Fruit fly (Drosophila melanogaster) whole organism, wandering third instar larva: ENCODE measurements around the gene CG8960.

Experiments used
- Abd-B ChIP-seq: fragments of >200 bp; optimal IDR thresholded peaks from 2 replicates; lab custom pipeline; 2017; ENCODE audit warnings: missing biosample characterization, missing genetic modification characterization
- CG32264 ChIP-seq: fragments of 200-800 bp; sonication (Bioruptor generic); optimal IDR thresholded peaks from 2 replicates; lab custom pipeline; 2016; ENCODE audit warnings: missing biosample characterization, missing genetic modification characterization
- CG9705 ChIP-seq: fragments of 200-800 bp; sonication (Bioruptor generic); optimal IDR thresholded peaks from 2 replicates; lab custom pipeline; 2018; ENCODE audit warnings: missing biosample characterization, mild to moderate bottlenecking, missing genetic modification characterization
- CrebA ChIP-seq: fragments of 200-800 bp; sonication (Bioruptor generic); optimal IDR thresholded peaks from 2 replicates; lab custom pipeline; 2016; ENCODE audit warnings: missing biosample characterization, mild to moderate bottlenecking, missing genetic modification characterization, borderline replicate concordance
- Dfd ChIP-seq: fragments of >200 bp; optimal IDR thresholded peaks from 2 replicates; lab custom pipeline; 2017; ENCODE audit warnings: missing biosample characterization, missing genetic modification characterization
- Dif ChIP-seq: fragments of 200-275, 200-300 bp; sonication (Bioruptor generic); optimal IDR thresholded peaks from 2 replicates; lab custom pipeline; 2018; ENCODE audit warnings: missing biosample characterization, missing genetic modification characterization; ENCODE audit not compliant: partially characterized antibody
- GATAd ChIP-seq: sonication (Bioruptor generic); optimal IDR thresholded peaks from 2 replicates; lab custom pipeline; 2016; ENCODE audit warnings: missing biosample characterization, missing genetic modification characterization
- HLH106 ChIP-seq: fragments of 200-800 bp; optimal IDR thresholded peaks from 3 replicates; lab custom pipeline; 2019; ENCODE audit warnings: missing biosample characterization, mild to moderate bottlenecking, missing genetic modification characterization, moderate library complexity
- Hnf4 ChIP-seq: fragments of 200-800 bp; sonication (Bioruptor generic); optimal IDR thresholded peaks from 2 replicates; lab custom pipeline; 2016; ENCODE audit warnings: missing biosample characterization, mild to moderate bottlenecking, missing genetic modification characterization
- Hr78 ChIP-seq: fragments of >200 bp; optimal IDR thresholded peaks from 2 replicates; lab custom pipeline; 2017; ENCODE audit warnings: missing biosample characterization, missing genetic modification characterization
- Hr83 ChIP-seq: fragments of 200-300 bp; sonication (Bioruptor generic); optimal IDR thresholded peaks from 2 replicates; lab custom pipeline; 2016; ENCODE audit warnings: missing biosample characterization, mild to moderate bottlenecking, missing genetic modification characterization, moderate library complexity; ENCODE audit not compliant: poor library complexity, severe bottlenecking
- Jra ChIP-seq: sonication (Bioruptor generic); optimal IDR thresholded peaks from 2 replicates; lab custom pipeline; 2016; ENCODE audit warnings: missing biosample characterization, missing genetic modification characterization
- Mio ChIP-seq: sonication (Bioruptor generic); optimal IDR thresholded peaks from 2 replicates; lab custom pipeline; 2016; ENCODE audit warnings: missing biosample characterization, missing genetic modification characterization
- Myc ChIP-seq: fragments of >200 bp; optimal IDR thresholded peaks from 2 replicates; lab custom pipeline; 2017
- N ChIP-seq: fragments of >200 bp; optimal IDR thresholded peaks from 2 replicates; lab custom pipeline; 2018; ENCODE audit warnings: missing biosample characterization, missing external identifiers, missing genetic modification characterization
- OdsH ChIP-seq: fragments of 200-800 bp; sonication (Bioruptor generic); optimal IDR thresholded peaks from 2 replicates; lab custom pipeline; 2016; ENCODE audit warnings: missing biosample characterization, mild to moderate bottlenecking, missing genetic modification characterization
- Rel ChIP-seq, 2 experiments: fragments of 200-800 bp; sonication (Bioruptor generic) in 1 of 2; optimal IDR thresholded peaks; 2 replicates in 1 of 2; 3 replicates in 1 of 2; lab custom pipeline; 2016 to 2019; ENCODE audit warnings: mild to moderate bottlenecking in 2 of 2, missing biosample characterization in 2 of 2, missing genetic modification characterization in 2 of 2, moderate library complexity in 1 of 2
- Sp1 ChIP-seq: fragments of 200-800 bp; sonication (Bioruptor generic); optimal IDR thresholded peaks from 3 replicates; lab custom pipeline; 2019; ENCODE audit warnings: missing biosample characterization, mild to moderate bottlenecking, missing genetic modification characterization, moderate library complexity
- Vsx2 ChIP-seq: fragments of 200-300, 225-300 bp; sonication (Bioruptor generic); optimal IDR thresholded peaks from 2 replicates; lab custom pipeline; 2018; ENCODE audit warnings: missing biosample characterization, missing genetic modification characterization; ENCODE audit not compliant: partially characterized antibody
- br ChIP-seq: fragments of 200-800 bp; sonication (Bioruptor generic); optimal IDR thresholded peaks from 2 replicates; lab custom pipeline; 2016; ENCODE audit warnings: missing biosample characterization, missing genetic modification characterization
- brk ChIP-seq: fragments of 200-800 bp; sonication (Bioruptor generic); optimal IDR thresholded peaks from 2 replicates; lab custom pipeline; 2016; ENCODE audit warnings: missing biosample characterization, mild to moderate bottlenecking, missing genetic modification characterization
- dl ChIP-seq, 2 experiments: fragments of 175-275, 200-275 bp in 1 of 2; fragments of 200-275 bp in 1 of 2; sonication (Bioruptor generic); optimal IDR thresholded peaks; lab custom pipeline; 2018; ENCODE audit warnings: mild to moderate bottlenecking in 2 of 2, missing biosample characterization in 2 of 2, missing genetic modification characterization in 2 of 2, moderate library complexity in 2 of 2; ENCODE audit not compliant: partially characterized antibody in 2 of 2, insufficient read depth in 1 of 2
- dmrt93B ChIP-seq: fragments of 200-800 bp; sonication (Bioruptor generic); optimal IDR thresholded peaks from 2 replicates; lab custom pipeline; 2018; ENCODE audit warnings: missing biosample characterization, mild to moderate bottlenecking, missing genetic modification characterization
- dsf ChIP-seq: sonication (Bioruptor generic); optimal IDR thresholded peaks from 2 replicates; lab custom pipeline; 2016; ENCODE audit warnings: missing biosample characterization, missing genetic modification characterization, borderline replicate concordance
- ey ChIP-seq: fragments of 200-800 bp; sonication (Bioruptor generic); optimal IDR thresholded peaks from 2 replicates; lab custom pipeline; 2016; ENCODE audit warnings: missing biosample characterization, missing genetic modification characterization
- foxo ChIP-seq, 2 experiments: fragments of 200-800 bp; sonication (Bioruptor generic); optimal IDR thresholded peaks; 2 replicates in 1 of 2; 3 replicates in 1 of 2; lab custom pipeline; 2016 to 2017; ENCODE audit warnings: missing biosample characterization in 2 of 2, missing genetic modification characterization in 2 of 2
- fru ChIP-seq: fragments of 200-800 bp; sonication (Bioruptor generic); optimal IDR thresholded peaks from 3 replicates; lab custom pipeline; 2016; ENCODE audit warnings: missing biosample characterization, mild to moderate bottlenecking, missing genetic modification characterization
- h ChIP-seq: fragments of 200-800 bp; sonication (Bioruptor generic); optimal IDR thresholded peaks from 3 replicates; lab custom pipeline; 2016; ENCODE audit warnings: missing biosample characterization, mild to moderate bottlenecking, missing genetic modification characterization
- jim ChIP-seq: fragments of 175-275, 200-325 bp; sonication (Bioruptor generic); optimal IDR thresholded peaks from 2 replicates; lab custom pipeline; 2016; ENCODE audit warnings: missing biosample characterization, mild to moderate bottlenecking, missing genetic modification characterization
- lola ChIP-seq: fragments of >200 bp; optimal IDR thresholded peaks from 2 replicates; lab custom pipeline; 2017; ENCODE audit warnings: missing biosample characterization, missing genetic modification characterization
- pan ChIP-seq: fragments of >200 bp; optimal IDR thresholded peaks from 2 replicates; lab custom pipeline; 2017
- psq ChIP-seq: fragments of 200-800 bp; sonication (Bioruptor generic); optimal IDR thresholded peaks from 3 replicates; lab custom pipeline; 2017; ENCODE audit warnings: missing biosample characterization, mild to moderate bottlenecking, missing genetic modification characterization, moderate library complexity
- rgr ChIP-seq: fragments of 200-800 bp; sonication (Bioruptor generic); optimal IDR thresholded peaks from 3 replicates; lab custom pipeline; 2016; ENCODE audit warnings: missing biosample characterization, mild to moderate bottlenecking, missing genetic modification characterization
- sage ChIP-seq: fragments of 200-800 bp; sonication (Bioruptor generic); optimal IDR thresholded peaks from 2 replicates; lab custom pipeline; 2016; ENCODE audit warnings: missing biosample characterization, mild to moderate bottlenecking, missing genetic modification characterization
- sv ChIP-seq: fragments of 200-800 bp; sonication (Bioruptor generic); optimal IDR thresholded peaks from 3 replicates; lab custom pipeline; 2016; ENCODE audit warnings: missing biosample characterization, missing genetic modification characterization
- tai ChIP-seq: sonication (Bioruptor generic); optimal IDR thresholded peaks from 2 replicates; lab custom pipeline; 2016; ENCODE audit warnings: missing biosample characterization, missing genetic modification characterization
- usp ChIP-seq: fragments of >200 bp; optimal IDR thresholded peaks from 2 replicates; lab custom pipeline; 2017; ENCODE audit warnings: missing biosample characterization, missing genetic modification characterization
- woc ChIP-seq: sonication (Bioruptor generic); optimal IDR thresholded peaks from 2 replicates; lab custom pipeline; 2016; ENCODE audit warnings: missing biosample characterization, mild to moderate bottlenecking, missing genetic modification characterization

Gene CG8960

dm6 chr3L:2196713-2197112 lies at the start of gene CG8960:
CG8960 (plus strand) TSS chr3L:2197013.
- no peak for TF ChIP-seq HLH106 (tag; lab: Kevin White, UChicago)
- TF ChIP-seq CG9705 (GFP tag; lab: Kevin White, UChicago) = no peak
- TF ChIP-seq pan = no peak
- TF ChIP-seq Myc (lab: Kevin White, UChicago) = no peak
- TF ChIP-seq Dfd (GFP tag; lab: Kevin White, UChicago) = no peak
- no peak for TF ChIP-seq Dif (GFP tag; lab: Kevin White, UChicago)
- no peak for TF ChIP-seq h (GFP tag; lab: Kevin White, UChicago)
- no peak for TF ChIP-seq Hr78
- TF ChIP-seq usp (GFP tag; lab: Kevin White, UChicago) = no peak
- no peak for TF ChIP-seq dsf (GFP tag; lab: Kevin White, UChicago)
- no peak for TF ChIP-seq jim (GFP tag; lab: Kevin White, UChicago)
- TF ChIP-seq tai = no peak
- no peak for TF ChIP-seq CG32264

dm6 chr3L:2147767-2148166 lies 49.0 kb upstream of the CG8960 start:
- TF ChIP-seq h (GFP tag; lab: Kevin White, UChicago) (peak; percentile 40), usp (GFP tag; lab: Kevin White, UChicago) (no peak)

- TF ChIP-seq Hr83 (GFP tag; lab: Kevin White, UChicago) = no peak
- no peak for TF ChIP-seq CG9705 (GFP tag; lab: Kevin White, UChicago)
- TF ChIP-seq Hnf4 = no peak
- no peak for TF ChIP-seq Myc (lab: Kevin White, UChicago)
- no peak for TF ChIP-seq jim (GFP tag; lab: Kevin White, UChicago)
- no peak for TF ChIP-seq brk (GFP tag; lab: Kevin White, UChicago)
Measured at dm6 chr3L:2149664-2150063, 47.1 kb upstream of the CG8960 start.

DNA sequence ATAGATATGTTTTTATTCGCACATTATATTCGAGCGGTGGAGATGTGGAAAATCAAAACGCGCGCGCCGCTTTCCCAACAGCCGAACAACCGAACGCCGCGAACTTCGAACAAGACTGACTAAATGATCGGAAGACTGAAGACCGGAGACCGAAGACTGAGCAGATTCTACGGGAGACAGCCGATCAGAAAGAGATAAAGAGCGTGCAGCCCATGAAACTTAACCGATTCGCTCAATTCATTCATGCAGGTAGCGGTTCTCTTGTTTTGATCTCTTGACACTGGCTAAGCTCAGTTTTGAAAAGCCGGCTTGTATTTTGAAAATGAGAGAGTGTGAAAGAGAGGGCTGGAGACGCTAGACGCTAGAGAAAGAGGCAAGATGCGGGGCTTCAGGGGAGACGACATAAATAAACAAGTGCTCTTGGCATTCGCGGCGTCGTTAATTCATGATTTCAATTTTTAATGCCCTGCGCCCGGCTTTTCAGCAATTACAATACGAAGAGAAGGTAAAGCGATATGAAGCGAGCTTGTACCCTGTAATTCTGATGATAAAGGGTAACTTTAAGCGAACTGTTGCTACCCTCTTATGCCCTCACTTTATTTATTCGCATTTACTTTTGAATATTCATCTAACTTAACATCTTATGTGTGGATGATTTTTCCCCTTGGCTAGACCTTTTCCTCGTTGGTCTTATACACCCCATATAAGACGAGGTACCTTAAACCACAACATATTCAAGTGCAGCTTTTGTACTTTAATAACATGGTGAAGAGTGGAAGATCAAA lies 45.0 kb upstream of the CG8960 start, which contains the start of gene zormin:
Gene zormin, minus strand, starts transcription at position 113 of the 785 bp plus-strand sequence.
- peak; percentile 77 for TF ChIP-seq h (GFP tag; lab: Kevin White, UChicago)
- peak; percentile 76 for TF ChIP-seq fru (GFP tag; lab: Kevin White, UChicago)
- peak; percentile 57 for TF ChIP-seq br (GFP tag; lab: Kevin White, UChicago)
- TF ChIP-seq foxo (GFP tag; optimal IDR thresholded peaks at IDR 0.05; lab: Kevin White, UChicago) = peak in 1 of 2 experiments; percentile 69
- TF ChIP-seq woc (GFP tag; lab: Kevin White, UChicago) = peak; percentile 86
- TF ChIP-seq Myc (lab: Kevin White, UChicago) = no peak
- no peak for TF ChIP-seq lola (GFP tag; lab: Kevin White, UChicago)
- no peak for TF ChIP-seq CG9705 (GFP tag; lab: Kevin White, UChicago)
- no peak for TF ChIP-seq Hr78
- no peak for TF ChIP-seq sv
- TF ChIP-seq CG32264 = no peak
- peak; percentile 91 for TF ChIP-seq Dif (GFP tag; lab: Kevin White, UChicago)
- no peak for TF ChIP-seq Jra
- no peak for TF ChIP-seq dsf (GFP tag; lab: Kevin White, UChicago)
- peak; percentile 55 for TF ChIP-seq rgr
- peak; percentile 53 for TF ChIP-seq ey (GFP tag; lab: Kevin White, UChicago)
- TF ChIP-seq Rel (GFP tag; optimal IDR thresholded peaks at IDR 0.05; lab: Kevin White, UChicago) = peak; percentile 55
- no peak for TF ChIP-seq Rel (tag; optimal IDR thresholded peaks at IDR 0.05; lab: Kevin White, UChicago)
- peak; percentile 63 for TF ChIP-seq HLH106 (tag; lab: Kevin White, UChicago)
- TF ChIP-seq usp (GFP tag; lab: Kevin White, UChicago) = no peak
- peak; percentile 55 for TF ChIP-seq psq (GFP tag; lab: Kevin White, UChicago)
- TF ChIP-seq dl (GFP tag; optimal IDR thresholded peaks at IDR 0.05; lab: Kevin White, UChicago; ENCODE audit: insufficient read depth in 1 of 2, partially characterized antibody in 2 of 2) = peak; percentile 81 to 87
- peak; percentile 9 for TF ChIP-seq jim (GFP tag; lab: Kevin White, UChicago)
- no peak for TF ChIP-seq pan
- TF ChIP-seq Mio (GFP tag; lab: Kevin White, UChicago) = no peak
- TF ChIP-seq Abd-B = no peak
- peak; percentile 42 for TF ChIP-seq sage
- TF ChIP-seq N (GFP tag; lab: Kevin White, UChicago) = no peak
- TF ChIP-seq GATAd = no peak
- peak; percentile 4 for TF ChIP-seq Hr83 (GFP tag; lab: Kevin White, UChicago)
- TF ChIP-seq Dfd (GFP tag; lab: Kevin White, UChicago) = no peak
- peak; percentile 73 for TF ChIP-seq Vsx2 (GFP tag; lab: Kevin White, UChicago)
- TF ChIP-seq tai = peak; percentile 38
- TF ChIP-seq CrebA = peak; percentile 10
- no peak for TF ChIP-seq Hnf4
- TF ChIP-seq brk (GFP tag; lab: Kevin White, UChicago) = peak; percentile 53
- TF ChIP-seq Sp1 (GFP tag; lab: Kevin White, UChicago) = no peak
- peak; percentile 49 for TF ChIP-seq OdsH (GFP tag; lab: Kevin White, UChicago)
- TF ChIP-seq dmrt93B (GFP tag; lab: Kevin White, UChicago) = peak; percentile 50
